Fruit fly (Drosophila melanogaster) whole organism, embryonic: ENCODE data around the gene CG15373.

ENCODE experiments used
- Adf1 ChIP-seq: fragments of 200-800 bp; sonication (Bioruptor generic); IDR thresholded peaks from 2 replicates; pipeline ENCODE4 v1.3.6; 2022; ENCODE audit warnings: missing biosample characterization, missing genetic modification characterization
- Blimp-1 ChIP-seq: fragments of 200-800 bp; sonication (Bioruptor generic); optimal IDR thresholded peaks from 3 replicates; lab custom pipeline; 2018; ENCODE audit warnings: missing biosample characterization, missing genetic modification characterization, mild to moderate bottlenecking, moderate library complexity, missing genetic modification reagents
- CG10147 ChIP-seq: fragments of 200-800 bp; sonication (Bioruptor generic); optimal IDR thresholded peaks from 2 replicates; lab custom pipeline; 2019; ENCODE audit warnings: missing biosample characterization, mild to moderate bottlenecking, missing genetic modification characterization, moderate library complexity
- CG10431 ChIP-seq: fragments of 200-800 bp; sonication (Bioruptor generic); optimal IDR thresholded peaks from 3 replicates; lab custom pipeline; 2018; ENCODE audit warnings: missing biosample characterization, mild to moderate bottlenecking, missing genetic modification characterization
- CG10543 ChIP-seq: fragments of 200-800 bp; sonication (Bioruptor generic); optimal IDR thresholded peaks from 3 replicates; lab custom pipeline; 2017; ENCODE audit warnings: missing biosample characterization, mild to moderate bottlenecking, missing genetic modification characterization, moderate library complexity
- CG13424 ChIP-seq: fragments of 200-800 bp; sonication (Bioruptor generic); optimal IDR thresholded peaks from 2 replicates; lab custom pipeline; 2019; ENCODE audit warnings: missing biosample characterization, mild to moderate bottlenecking, missing genetic modification characterization, moderate library complexity
- CG14860 ChIP-seq: fragments of 200-800 bp; sonication (Bioruptor generic); IDR thresholded peaks from 3 replicates; pipeline ENCODE4 v1.3.6; 2022; ENCODE audit warnings: missing biosample characterization, missing genetic modification characterization; ENCODE audit not compliant: partially characterized antibody
- CG1647 ChIP-seq: fragments of 200-800 bp; sonication (Bioruptor generic); optimal IDR thresholded peaks from 3 replicates; lab custom pipeline; 2016; ENCODE audit warnings: missing biosample characterization, missing genetic modification characterization
- CG17328 ChIP-seq: fragments of 200-800 bp; sonication (Bioruptor generic); IDR thresholded peaks from 2 replicates; pipeline ENCODE4 v1.3.6; 2022; ENCODE audit warnings: missing biosample characterization, missing genetic modification characterization
- CG3065 ChIP-seq: fragments of 200-800 bp; sonication (Bioruptor generic); optimal IDR thresholded peaks from 2 replicates; lab custom pipeline; 2016; ENCODE audit warnings: missing biosample characterization, missing genetic modification characterization
- CG3847 ChIP-seq: fragments of 200-800 bp; sonication (Bioruptor generic); IDR thresholded peaks from 2 replicates; pipeline ENCODE4 v1.3.6; 2022; ENCODE audit warnings: missing biosample characterization, missing genetic modification characterization
- CG4820 ChIP-seq: fragments of 200-800 bp; sonication (Bioruptor generic); optimal IDR thresholded peaks from 3 replicates; lab custom pipeline; 2016; ENCODE audit warnings: missing biosample characterization, missing genetic modification characterization
- CG5180 ChIP-seq: fragments of 200-800 bp; sonication (Bioruptor generic); optimal IDR thresholded peaks from 3 replicates; lab custom pipeline; 2017; ENCODE audit warnings: missing biosample characterization, missing genetic modification characterization, mild to moderate bottlenecking, moderate library complexity, missing genetic modification reagents
- CG6689 ChIP-seq: fragments of 200-800 bp; sonication (Bioruptor generic); IDR thresholded peaks from 2 replicates; pipeline ENCODE4 v1.3.6; 2022; ENCODE audit warnings: missing biosample characterization, missing genetic modification characterization
- CG7372 ChIP-seq: fragments of 200-800 bp; sonication (Bioruptor generic); IDR thresholded peaks from 2 replicates; pipeline ENCODE4 v1.3.6; 2022; ENCODE audit warnings: missing biosample characterization, missing genetic modification characterization
- CG7839 ChIP-seq: fragments of 200-800 bp; sonication (Bioruptor generic); optimal IDR thresholded peaks from 3 replicates; lab custom pipeline; 2018; ENCODE audit warnings: missing biosample characterization, mild to moderate bottlenecking, missing genetic modification characterization, moderate library complexity
- CG7928 ChIP-seq: fragments of 200-800 bp; sonication (Bioruptor generic); optimal IDR thresholded peaks from 2 replicates; lab custom pipeline; 2017; ENCODE audit warnings: missing biosample characterization, mild to moderate bottlenecking, missing genetic modification characterization
- CG9727 ChIP-seq: fragments of 200-800 bp; sonication (Bioruptor generic); optimal IDR thresholded peaks from 3 replicates; lab custom pipeline; 2017; ENCODE audit warnings: missing biosample characterization, mild to moderate bottlenecking, missing genetic modification characterization
- Camta ChIP-seq: fragments of 200-800 bp; sonication (Bioruptor generic); optimal IDR thresholded peaks from 2 replicates; lab custom pipeline; 2016; ENCODE audit warnings: missing biosample characterization, missing genetic modification characterization
- Dbx ChIP-seq: fragments of 200-800 bp; sonication (Bioruptor generic); IDR thresholded peaks from 3 replicates; pipeline ENCODE4 v1.3.6; 2022; ENCODE audit warnings: missing biosample characterization, missing genetic modification characterization
- Deaf1 ChIP-seq: fragments of 200-800 bp; optimal IDR thresholded peaks from 3 replicates; lab custom pipeline; 2019; ENCODE audit warnings: missing biosample characterization, mild to moderate bottlenecking, missing genetic modification characterization, moderate library complexity
- Dref ChIP-seq: fragments of 200-800 bp; sonication (Bioruptor generic); IDR thresholded peaks from 2 replicates; pipeline ENCODE4 v1.3.6; 2022; ENCODE audit warnings: missing biosample characterization, missing genetic modification characterization
- H2.0 ChIP-seq: fragments of 200-800 bp; sonication (Bioruptor generic); IDR thresholded peaks from 2 replicates; pipeline ENCODE4 v1.3.6; 2022; ENCODE audit warnings: missing biosample characterization, missing genetic modification characterization
- Hmr ChIP-seq: fragments of 200-800 bp; sonication (Bioruptor generic); optimal IDR thresholded peaks from 3 replicates; lab custom pipeline; 2017; ENCODE audit warnings: mild to moderate bottlenecking, missing biosample characterization, missing genetic modification reagents, missing genetic modification characterization
- NC2β ChIP-seq: fragments of 200-800 bp; sonication (Bioruptor generic); optimal IDR thresholded peaks from 2 replicates; lab custom pipeline; 2016; ENCODE audit warnings: missing biosample characterization, missing genetic modification characterization
- Nf-YC ChIP-seq: fragments of 200-800 bp; optimal IDR thresholded peaks from 3 replicates; lab custom pipeline; 2019; ENCODE audit warnings: missing biosample characterization, mild to moderate bottlenecking, missing genetic modification characterization, moderate library complexity
- NfI ChIP-seq: fragments of 200-800 bp; sonication (Bioruptor generic); optimal IDR thresholded peaks from 3 replicates; lab custom pipeline; 2018; ENCODE audit warnings: missing biosample characterization, mild to moderate bottlenecking, missing genetic modification characterization, moderate library complexity
- PHDP ChIP-seq: fragments of 200-800 bp; sonication (Bioruptor generic); optimal IDR thresholded peaks from 3 replicates; lab custom pipeline; 2018; ENCODE audit warnings: missing biosample characterization, mild to moderate bottlenecking, missing genetic modification characterization, moderate library complexity
- ac ChIP-seq: fragments of 200-800 bp; sonication (Bioruptor generic); optimal IDR thresholded peaks from 3 replicates; lab custom pipeline; 2017; ENCODE audit warnings: missing biosample characterization, mild to moderate bottlenecking, missing genetic modification characterization
- amos ChIP-seq: fragments of 200-800 bp; sonication (Bioruptor generic); IDR thresholded peaks from 2 replicates; pipeline ENCODE4 v1.3.6; 2022; ENCODE audit warnings: missing biosample characterization, missing genetic modification characterization; ENCODE audit not compliant: partially characterized antibody
- ase ChIP-seq: fragments of 200-800 bp; sonication (Bioruptor generic); IDR thresholded peaks from 3 replicates; pipeline ENCODE4 v1.3.6; 2022; ENCODE audit warnings: missing biosample characterization, missing genetic modification characterization
- cas ChIP-seq: fragments of 200-800 bp; sonication (Bioruptor generic); IDR thresholded peaks from 2 replicates; pipeline ENCODE4 v1.3.6; 2022; ENCODE audit warnings: missing biosample characterization, missing genetic modification characterization
- ci ChIP-seq: fragments of 200-800 bp; sonication (Bioruptor generic); IDR thresholded peaks from 3 replicates; pipeline ENCODE4 v1.3.6; 2022; ENCODE audit warnings: missing biosample characterization, missing genetic modification characterization
- dm ChIP-seq: fragments of 200-800 bp; sonication (Bioruptor generic); optimal IDR thresholded peaks from 3 replicates; lab custom pipeline; 2016; ENCODE audit warnings: missing biosample characterization, missing genetic modification characterization
- ems ChIP-seq: fragments of 200-800 bp; sonication (Bioruptor generic); optimal IDR thresholded peaks from 3 replicates; lab custom pipeline; 2016; ENCODE audit warnings: missing biosample characterization, missing genetic modification characterization
- eve ChIP-seq, 2 experiments: fragments of >200 bp; optimal IDR thresholded peaks; 2 replicates each; lab custom pipeline; 2017; ENCODE audit warnings: missing biosample characterization in 2 of 2, missing genetic modification characterization in 2 of 2
- fd3F ChIP-seq: fragments of 200-800 bp; sonication (Bioruptor generic); optimal IDR thresholded peaks from 2 replicates; lab custom pipeline; 2018; ENCODE audit warnings: missing biosample characterization, mild to moderate bottlenecking, missing genetic modification characterization, moderate library complexity
- fd96Cb ChIP-seq: fragments of 200-800 bp; sonication (Bioruptor generic); optimal IDR thresholded peaks from 2 replicates; lab custom pipeline; 2018; ENCODE audit warnings: missing biosample characterization, mild to moderate bottlenecking, missing genetic modification characterization, moderate library complexity
- gem ChIP-seq: fragments of 200-800 bp; sonication (Bioruptor generic); optimal IDR thresholded peaks from 2 replicates; lab custom pipeline; 2019; ENCODE audit warnings: missing biosample characterization, mild to moderate bottlenecking, missing genetic modification characterization, moderate library complexity
- grn ChIP-seq: fragments of 200-800 bp; sonication (Bioruptor generic); optimal IDR thresholded peaks from 3 replicates; lab custom pipeline; 2017; ENCODE audit warnings: missing biosample characterization, missing genetic modification characterization
- gsb-n ChIP-seq: fragments of 200-800 bp; sonication (Bioruptor generic); optimal IDR thresholded peaks from 3 replicates; lab custom pipeline; 2018; ENCODE audit warnings: missing biosample characterization, mild to moderate bottlenecking, missing genetic modification characterization
- ham ChIP-seq: fragments of 200-800 bp; sonication (Bioruptor generic); IDR thresholded peaks from 2 replicates; pipeline ENCODE4 v1.3.6; 2022; ENCODE audit warnings: missing biosample characterization, missing genetic modification characterization
- inv ChIP-seq: fragments of 200-800 bp; sonication (Bioruptor generic); IDR thresholded peaks from 2 replicates; pipeline ENCODE4 v1.3.6; 2022; ENCODE audit warnings: missing biosample characterization, missing genetic modification characterization; ENCODE audit not compliant: partially characterized antibody
- odd ChIP-seq: fragments of 200-800 bp; sonication (Bioruptor generic); optimal IDR thresholded peaks from 2 replicates; lab custom pipeline; 2017; ENCODE audit warnings: missing biosample characterization, mild to moderate bottlenecking, missing genetic modification characterization
- pfk ChIP-seq: fragments of 200-800 bp; sonication (Bioruptor generic); optimal IDR thresholded peaks from 2 replicates; lab custom pipeline; 2018; ENCODE audit warnings: missing biosample characterization, mild to moderate bottlenecking, missing genetic modification characterization, moderate library complexity
- pho ChIP-seq: fragments of 200-800 bp; sonication (Bioruptor generic); optimal IDR thresholded peaks from 2 replicates; lab custom pipeline; 2016; ENCODE audit warnings: missing biosample characterization, missing genetic modification characterization
- sc ChIP-seq, 3 experiments: fragments of >200 bp in 2 of 3; fragments of 200-800 bp in 1 of 3; sonication (Bioruptor generic) in 1 of 3; optimal IDR thresholded peaks; 2 replicates in 2 of 3; 3 replicates in 1 of 3; lab custom pipeline; 2017; ENCODE audit warnings: mild to moderate bottlenecking in 1 of 3, missing biosample characterization in 1 of 3, missing genetic modification characterization in 1 of 3, missing genetic modification reagents in 1 of 3
- schlank ChIP-seq: fragments of 200-800 bp; sonication (Bioruptor generic); optimal IDR thresholded peaks from 2 replicates; lab custom pipeline; 2018; ENCODE audit warnings: missing biosample characterization, mild to moderate bottlenecking, missing genetic modification characterization
- scrt ChIP-seq: fragments of 200-800 bp; sonication (Bioruptor generic); optimal IDR thresholded peaks from 2 replicates; lab custom pipeline; 2018; ENCODE audit warnings: missing biosample characterization, mild to moderate bottlenecking, missing genetic modification characterization, moderate library complexity
- sr ChIP-seq: fragments of 200-800 bp; sonication (Bioruptor generic); IDR thresholded peaks from 3 replicates; pipeline ENCODE4 v1.3.6; 2022; ENCODE audit warnings: missing biosample characterization, missing genetic modification characterization
- tgo ChIP-seq: fragments of 200-800 bp; sonication (Bioruptor generic); IDR thresholded peaks from 3 replicates; pipeline ENCODE4 v1.3.6; 2022; ENCODE audit warnings: missing biosample characterization, missing genetic modification characterization

CG15373 gene

dm6 chrX:18082674-18083073, 38.9 kb downstream of the CG15373 start (continued):
- TF ChIP-seq NfI (GFP tag; lab: Kevin White, UChicago) = peak; percentile 7
- TF ChIP-seq CG13424 (tag; lab: Kevin White, UChicago) = peak; percentile 37
- TF ChIP-seq odd (GFP tag; lab: Kevin White, UChicago) = peak; percentile 46
- TF ChIP-seq amos (GFP tag; lab: Robert Waterston, UW) = no peak
- no peak for TF ChIP-seq ham (GFP tag; lab: Robert Waterston, UW)
- no peak for TF ChIP-seq gem (tag; lab: Kevin White, UChicago)
- no peak for TF ChIP-seq Deaf1
- no peak for TF ChIP-seq Dref (GFP tag; lab: Robert Waterston, UW)
- no peak for TF ChIP-seq NC2β
- no peak for TF ChIP-seq ase (GFP tag; lab: Robert Waterston, UW)
- no peak for TF ChIP-seq CG9727 (GFP tag; lab: Kevin White, UChicago)
- no peak for TF ChIP-seq H2.0 (GFP tag; lab: Robert Waterston, UW)
- peak; percentile 8 for TF ChIP-seq CG5180 (GFP tag; lab: Kevin White, UChicago)
- TF ChIP-seq ci = peak; percentile 53; the same call in 1 of the 3 replicates
- TF ChIP-seq tgo (GFP tag; lab: Robert Waterston, UW) = no peak
- TF ChIP-seq sr (GFP tag; lab: Robert Waterston, UW) = no peak
- TF ChIP-seq gsb-n (tag; lab: Kevin White, UChicago) = no peak
- TF ChIP-seq sc (optimal IDR thresholded peaks at IDR 0.05; lab: Kevin White, UChicago) = no peak
- TF ChIP-seq sc (GFP tag; optimal IDR thresholded peaks at IDR 0.05; lab: Kevin White, UChicago) = no peak
- no peak for TF ChIP-seq CG7372 (GFP tag; lab: Robert Waterston, UW)
- TF ChIP-seq inv = no peak
- 0 out of 3 replicates have a peak, but pooled peaks have one; percentile 43 for TF ChIP-seq Dbx (GFP tag; lab: Robert Waterston, UW)
- TF ChIP-seq CG6689 (GFP tag; lab: Robert Waterston, UW) = no peak
- TF ChIP-seq dm (GFP tag; lab: Kevin White, UChicago) = no peak
- no peak for TF ChIP-seq CG10147 (GFP tag; lab: Kevin White, UChicago)
- TF ChIP-seq cas (GFP tag; lab: Robert Waterston, UW) = no peak
- peak; percentile 31 for TF ChIP-seq pfk
- no peak for TF ChIP-seq pho (GFP tag; lab: Kevin White, UChicago)
- no peak for TF ChIP-seq Adf1
- no peak for TF ChIP-seq CG7839 (tag; lab: Kevin White, UChicago)
- no peak for TF ChIP-seq CG1647 (GFP tag; lab: Kevin White, UChicago)
- TF ChIP-seq grn (GFP tag; lab: Kevin White, UChicago) = no peak
- TF ChIP-seq CG3847 = no peak
- peak; percentile 67 for TF ChIP-seq Hmr (GFP tag; lab: Kevin White, UChicago)
- TF ChIP-seq CG17328 (GFP tag; lab: Robert Waterston, UW) = no peak
- peak; percentile 28 for TF ChIP-seq schlank (tag; lab: Kevin White, UChicago)
- TF ChIP-seq ems (GFP tag; lab: Kevin White, UChicago) = no peak
- TF ChIP-seq CG7928 (GFP tag; lab: Kevin White, UChicago) = no peak
- TF ChIP-seq PHDP (tag; lab: Kevin White, UChicago) = no peak
- no peak for TF ChIP-seq Blimp-1
- peak; percentile 34 for TF ChIP-seq fd3F (GFP tag; lab: Kevin White, UChicago)
- no peak for TF ChIP-seq eve (GFP tag; optimal IDR thresholded peaks at IDR 0.05; lab: Kevin White, UChicago)
- no peak for TF ChIP-seq Nf-YC (tag; lab: Kevin White, UChicago)
- no peak for TF ChIP-seq CG14860 (GFP tag; lab: Robert Waterston, UW)
- TF ChIP-seq fd96Cb (tag; lab: Kevin White, UChicago) = no peak
- TF ChIP-seq scrt (GFP tag; lab: Kevin White, UChicago) = no peak
- TF ChIP-seq CG3065 = no peak
- no peak for TF ChIP-seq CG10431 (GFP tag; lab: Kevin White, UChicago)
- no peak for TF ChIP-seq CG4820 (GFP tag; lab: Kevin White, UChicago)
- peak; percentile 72 for TF ChIP-seq CG10543 (GFP tag; lab: Kevin White, UChicago)
- no peak for TF ChIP-seq ac
- TF ChIP-seq Camta (GFP tag; lab: Kevin White, UChicago) = no peak
